Worm (Caenorhabditis elegans) whole organism, L2 larva: ENCODE measurements around the gene F19H6.5.

ENCODE experiments used
- C34F6.9 ChIP-seq: fragments of 150-350 bp; optimal IDR thresholded peaks from 2 replicates; lab custom pipeline; 2014; ENCODE audit warnings: missing biosample characterization, missing genetic modification characterization
- F13H6.1 ChIP-seq: sonication (generic microtip); optimal IDR thresholded peaks from 2 replicates; lab custom pipeline; 2016; ENCODE audit warnings: missing genetic modification characterization, missing compliant biosample characterization
- R02D3.7 ChIP-seq: fragments of 150-350 bp; optimal IDR thresholded peaks from 2 replicates; lab custom pipeline; 2014; ENCODE audit warnings: missing biosample characterization, missing genetic modification characterization
- ZK546.5 ChIP-seq: sonication (generic microtip); optimal IDR thresholded peaks from 2 replicates; lab custom pipeline; 2017; ENCODE audit warnings: missing biosample characterization, missing genetic modification characterization
- alr-1 ChIP-seq: fragments of 150-350 bp; optimal IDR thresholded peaks from 2 replicates; lab custom pipeline; 2014; ENCODE audit warnings: missing biosample characterization, missing genetic modification characterization
- aly-2 ChIP-seq: fragments of 150-350 bp; optimal IDR thresholded peaks from 2 replicates; lab custom pipeline; 2014; ENCODE audit warnings: missing biosample characterization, missing genetic modification characterization
- ama-1 ChIP-seq: fragments of 150-350 bp; optimal IDR thresholded peaks from 2 replicates; lab custom pipeline; 2018; ENCODE audit warnings: inconsistent platforms
- blmp-1 ChIP-seq: sonication (generic microtip); optimal IDR thresholded peaks from 2 replicates; lab custom pipeline; 2017; ENCODE audit warnings: missing genetic modification characterization, mild to moderate bottlenecking, missing compliant biosample characterization, antibody characterized with exemption, moderate library complexity; ENCODE audit not compliant: insufficient read depth
- ceh-82 ChIP-seq: fragments of 150-350 bp; optimal IDR thresholded peaks from 2 replicates; lab custom pipeline; 2014; ENCODE audit warnings: missing biosample characterization, missing genetic modification characterization
- crh-2 ChIP-seq: sonication (generic microtip); optimal IDR thresholded peaks from 2 replicates; lab custom pipeline; 2017; ENCODE audit warnings: missing biosample characterization, missing genetic modification characterization
- dmd-4 ChIP-seq: sonication (generic microtip); optimal IDR thresholded peaks from 2 replicates; lab custom pipeline; 2017; ENCODE audit warnings: missing biosample characterization, missing genetic modification characterization
- egl-27 ChIP-seq: sonication (generic microtip); optimal IDR thresholded peaks from 3 replicates; lab custom pipeline; 2017; ENCODE audit warnings: missing biosample characterization, missing genetic modification reagents, missing genetic modification characterization
- elt-3 ChIP-seq: sonication (generic microtip); optimal IDR thresholded peaks from 2 replicates; lab custom pipeline; 2017; ENCODE audit warnings: missing biosample characterization, missing genetic modification characterization
- fos-1 ChIP-seq: fragments of 150-350 bp; optimal IDR thresholded peaks from 2 replicates; lab custom pipeline; 2014; ENCODE audit warnings: missing biosample characterization, missing genetic modification characterization
- gmeb-1 ChIP-seq: fragments of 150-350 bp; optimal IDR thresholded peaks from 2 replicates; lab custom pipeline; 2014; ENCODE audit warnings: missing biosample characterization, missing genetic modification characterization
- lin-13 ChIP-seq: fragments of 150-350 bp; optimal IDR thresholded peaks from 2 replicates; lab custom pipeline; 2014; ENCODE audit warnings: missing biosample characterization, missing genetic modification reagents, missing genetic modification characterization
- lin-39 ChIP-seq: fragments of 150-350 bp; optimal IDR thresholded peaks from 2 replicates; lab custom pipeline; 2014; ENCODE audit warnings: missing biosample characterization, missing genetic modification reagents, missing genetic modification characterization
- mab-5 ChIP-seq: fragments of 150-350 bp; optimal IDR thresholded peaks from 2 replicates; lab custom pipeline; 2014; ENCODE audit warnings: missing biosample characterization, missing genetic modification characterization
- nhr-10 ChIP-seq: sonication (generic microtip); optimal IDR thresholded peaks from 2 replicates; lab custom pipeline; 2017; ENCODE audit warnings: missing biosample characterization, missing genetic modification characterization
- nhr-11 ChIP-seq: fragments of 150-350 bp; optimal IDR thresholded peaks from 2 replicates; lab custom pipeline; 2014; ENCODE audit warnings: missing biosample characterization, missing genetic modification characterization
- nhr-12 ChIP-seq: fragments of 150-350 bp; optimal IDR thresholded peaks from 2 replicates; lab custom pipeline; 2014; ENCODE audit warnings: missing biosample characterization, missing genetic modification characterization
- nhr-129 ChIP-seq: fragments of 150-350 bp; optimal IDR thresholded peaks from 2 replicates; lab custom pipeline; 2014; ENCODE audit warnings: missing biosample characterization, missing genetic modification characterization
- nhr-21 ChIP-seq: fragments of 150-350 bp; optimal IDR thresholded peaks from 2 replicates; lab custom pipeline; 2014; ENCODE audit warnings: missing biosample characterization, missing genetic modification characterization
- nhr-23 ChIP-seq: fragments of 150-350 bp; optimal IDR thresholded peaks from 2 replicates; lab custom pipeline; 2014; ENCODE audit warnings: missing biosample characterization, missing genetic modification reagents, missing genetic modification characterization
- nhr-237 ChIP-seq: fragments of 150-350 bp; optimal IDR thresholded peaks from 2 replicates; lab custom pipeline; 2014; ENCODE audit warnings: missing biosample characterization, missing genetic modification characterization
- nhr-25 ChIP-seq: fragments of 150-350 bp; sonication (generic microtip); optimal IDR thresholded peaks from 3 replicates; lab custom pipeline; 2014; ENCODE audit warnings: missing biosample characterization, missing genetic modification characterization
- nhr-6 ChIP-seq: fragments of 150-350 bp; optimal IDR thresholded peaks from 2 replicates; lab custom pipeline; 2014; ENCODE audit warnings: missing biosample characterization, missing genetic modification characterization
- nhr-77 ChIP-seq: fragments of 150-350 bp; optimal IDR thresholded peaks from 2 replicates; lab custom pipeline; 2014; ENCODE audit warnings: missing biosample characterization, missing genetic modification characterization
- peb-1 ChIP-seq: fragments of 150-350 bp; optimal IDR thresholded peaks from 2 replicates; lab custom pipeline; 2014; ENCODE audit warnings: missing biosample characterization, missing genetic modification characterization
- sma-3 ChIP-seq: sonication (generic microtip); optimal IDR thresholded peaks from 2 replicates; lab custom pipeline; 2016; ENCODE audit warnings: missing genetic modification reagents, missing genetic modification characterization, missing compliant biosample characterization
- sma-9 ChIP-seq, 2 experiments: fragments of 150-350 bp in 1 of 2; sonication (generic microtip) in 1 of 2; optimal IDR thresholded peaks; 2 replicates each; lab custom pipeline; 2014 to 2016; ENCODE audit warnings: missing genetic modification characterization in 2 of 2, mild to moderate bottlenecking in 1 of 2, missing biosample characterization in 1 of 2, missing compliant biosample characterization in 1 of 2, missing genetic modification reagents in 1 of 2, moderate library complexity in 1 of 2
- snpc-4 ChIP-seq: fragments of 150-350 bp; optimal IDR thresholded peaks from 2 replicates; lab custom pipeline; 2014; ENCODE audit warnings: missing biosample characterization, missing genetic modification characterization
- unc-39 ChIP-seq: fragments of 150-350 bp; optimal IDR thresholded peaks from 2 replicates; lab custom pipeline; 2014; ENCODE audit warnings: missing biosample characterization, missing genetic modification characterization
- unc-55 ChIP-seq: fragments of 150-350 bp; sonication (generic microtip); optimal IDR thresholded peaks from 3 replicates; lab custom pipeline; 2014; ENCODE audit warnings: missing biosample characterization, missing genetic modification reagents, missing genetic modification characterization
- unc-62 ChIP-seq: fragments of 150-350 bp; optimal IDR thresholded peaks from 2 replicates; lab custom pipeline; 2014; ENCODE audit warnings: missing biosample characterization, missing genetic modification reagents, missing genetic modification characterization
- zag-1 ChIP-seq: fragments of 150-350 bp; optimal IDR thresholded peaks from 2 replicates; lab custom pipeline; 2014; ENCODE audit warnings: missing biosample characterization, missing genetic modification characterization
- ztf-1 ChIP-seq: fragments of 200-800 bp; sonication (Bioruptor generic); conservative IDR thresholded peaks from 2 replicates; pipeline ENCODE4 v1.3.6; 2022; ENCODE audit warnings: missing genetic modification characterization, missing compliant biosample characterization
- ztf-11 ChIP-seq: sonication (generic microtip); optimal IDR thresholded peaks from 2 replicates; lab custom pipeline; 2017; ENCODE audit warnings: missing biosample characterization, missing genetic modification characterization
- ztf-4 ChIP-seq: fragments of 150-350 bp; optimal IDR thresholded peaks from 2 replicates; lab custom pipeline; 2014; ENCODE audit warnings: missing biosample characterization, missing genetic modification characterization

The F19H6.5 gene

DNA sequence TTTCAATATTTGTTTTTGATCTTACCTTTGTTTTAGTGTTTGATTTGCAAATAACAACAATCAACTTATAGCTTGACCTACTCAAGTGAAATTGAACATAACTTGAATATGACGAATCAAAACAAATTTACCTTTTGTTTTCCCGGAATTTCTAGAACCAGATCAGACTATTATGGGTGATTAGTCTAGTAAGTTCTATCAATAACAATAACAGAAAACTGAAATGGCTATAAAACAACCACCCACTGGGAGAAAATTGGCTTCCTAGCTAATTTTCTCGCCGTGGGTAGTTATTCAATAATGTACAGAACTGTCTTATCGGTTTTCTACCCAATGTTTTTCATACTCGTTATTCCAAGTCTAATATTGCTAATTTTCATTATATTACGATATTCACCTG is 36.0 kb downstream of the F19H6.5 start, which contains the start of gene srd-45:
Gene srd-45 (plus strand): TSS at position 301 of the 400 bp plus-strand sequence.
- TF ChIP-seq peb-1 (tag; lab: Kevin White, UChicago): no peak
- TF ChIP-seq ztf-1: no peak
- TF ChIP-seq blmp-1 (tag; lab: Kevin White, UChicago): no peak
- no peak for TF ChIP-seq lin-13 (GFP tag; lab: Kevin White, UChicago)
- TF ChIP-seq ztf-11: no peak
- no peak for TF ChIP-seq ceh-82
- no peak for TF ChIP-seq unc-62 (GFP tag; lab: Kevin White, UChicago)
- no peak for TF ChIP-seq F13H6.1 (tag; lab: Kevin White, UChicago)

DNA sequence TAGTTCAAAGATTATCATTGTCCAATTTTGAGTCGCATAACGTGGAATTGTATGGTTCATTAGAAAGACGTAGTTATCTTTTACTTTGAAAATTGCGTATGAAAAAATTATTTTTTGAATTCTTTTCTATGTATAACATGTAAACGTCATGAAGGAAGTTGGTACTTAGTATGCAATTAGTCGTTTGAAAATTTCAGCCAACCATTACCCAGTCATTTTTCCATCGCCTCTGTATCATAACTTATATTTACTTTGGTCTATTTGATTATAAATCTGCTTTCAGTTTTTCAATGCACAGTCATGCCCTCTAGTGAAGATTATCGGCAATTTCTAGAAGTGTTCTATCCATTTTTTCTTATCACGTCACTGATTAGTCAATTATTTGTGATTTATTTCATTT is 38.3 kb downstream of the F19H6.5 start, which contains the start of gene srd-41:
Gene srd-41 (plus strand): TSS at position 301 of the 400 bp plus-strand sequence.
- no peak for TF ChIP-seq ztf-11
- no peak for TF ChIP-seq nhr-237 (tag; lab: Kevin White, UChicago)
- no peak for TF ChIP-seq lin-39
- TF ChIP-seq R02D3.7 (tag; lab: Kevin White, UChicago): no peak
- no peak for TF ChIP-seq aly-2 (tag; lab: Kevin White, UChicago)
- no peak for TF ChIP-seq ztf-1
- no peak for TF ChIP-seq mab-5
- TF ChIP-seq nhr-25 (tag; lab: Kevin White, UChicago): no peak
- no peak for TF ChIP-seq alr-1 (tag; lab: Kevin White, UChicago)
- no peak for TF ChIP-seq nhr-10 (tag; lab: Kevin White, UChicago)
- no peak for TF ChIP-seq C34F6.9
- TF ChIP-seq, all 48 proteins: peak for 0

- no peak for TF ChIP-seq unc-39 (tag; lab: Kevin White, UChicago)
- no peak for TF ChIP-seq nhr-23 (tag; lab: Kevin White, UChicago)
- no peak for TF ChIP-seq ztf-4
- no peak for TF ChIP-seq nhr-237 (tag; lab: Kevin White, UChicago)
- TF ChIP-seq elt-3 (tag; lab: Kevin White, UChicago): no peak
- TF ChIP-seq ZK546.5 (tag; lab: Kevin White, UChicago): no peak
- TF ChIP-seq F13H6.1 (tag; lab: Kevin White, UChicago): no peak
- TF ChIP-seq nhr-129: no peak
- TF ChIP-seq peb-1 (tag; lab: Kevin White, UChicago): no peak
- no peak for TF ChIP-seq sma-9 (GFP tag; optimal IDR thresholded peaks at IDR 0.05; lab: Kevin White, UChicago)
- no peak for TF ChIP-seq sma-9 (tag; optimal IDR thresholded peaks at IDR 0.05; lab: Kevin White, UChicago)
- no peak for TF ChIP-seq aly-2 (tag; lab: Kevin White, UChicago)
- no peak for TF ChIP-seq crh-2
- no peak for TF ChIP-seq nhr-77 (tag; lab: Kevin White, UChicago)
- TF ChIP-seq snpc-4: no peak
- TF ChIP-seq egl-27 (tag; lab: Kevin White, UChicago): no peak
Measured at ce11 chrX:12323439-12323838, 41.3 kb downstream of the F19H6.5 start, which contains the start of gene srd-40. Gene srd-40, plus strand, starts transcription at chrX:12323739.

ce11 chrX:12321357-12321756 is 43.3 kb downstream of the F19H6.5 start, which contains the start of gene F17A2.13:
Gene F17A2.13, plus strand, starts transcription at chrX:12321657.
- no peak for TF ChIP-seq nhr-129
- no peak for TF ChIP-seq nhr-12 (tag; lab: Kevin White, UChicago)
- no peak for TF ChIP-seq ama-1 (lab: Kevin White, UChicago)
- no peak for TF ChIP-seq ztf-11
- TF ChIP-seq nhr-21 (tag; lab: Kevin White, UChicago): no peak

ce11 chrX:12320737-12321136 is 44.0 kb downstream of the F19H6.5 start, which contains the start of gene ceh-40:
Gene ceh-40, minus strand, starts transcription at chrX:12320777.
- TF ChIP-seq dmd-4 (tag; lab: Kevin White, UChicago) (no peak), nhr-11 (tag; lab: Kevin White, UChicago) (no peak), unc-62 (GFP tag; lab: Kevin White, UChicago) (no peak), elt-3 (tag; lab: Kevin White, UChicago) (no peak), lin-39 (no peak), sma-3 (GFP tag; lab: Kevin White, UChicago) (no peak), nhr-6 (no peak), mab-5 (no peak), fos-1 (no peak), snpc-4 (no peak), crh-2 (no peak), peb-1 (tag; lab: Kevin White, UChicago) (no peak), nhr-129 (no peak), nhr-10 (tag; lab: Kevin White, UChicago) (no peak), zag-1 (no peak), unc-55 (no peak), ZK546.5 (tag; lab: Kevin White, UChicago) (no peak), nhr-21 (tag; lab: Kevin White, UChicago) (no peak), ztf-11 (no peak), gmeb-1 (tag; lab: Kevin White, UChicago) (no peak)
